Fruit fly (Drosophila melanogaster) whole organism: ENCODE data around the gene CG9582.

Experiments
- CG8478 ChIP-seq: fragments of >200 bp; optimal IDR thresholded peaks from 2 replicates; lab custom pipeline; 2018; ENCODE audit warnings: inconsistent platforms
- EcR ChIP-seq, 2 experiments: fragments of >200 bp; optimal IDR thresholded peaks; 2 replicates each; lab custom pipeline; 2017; ENCODE audit warnings: missing biosample characterization in 2 of 2, missing genetic modification characterization in 2 of 2, missing genetic modification reagents in 2 of 2
- pan ChIP-seq: fragments of >200 bp; optimal IDR thresholded peaks from 2 replicates; lab custom pipeline; 2017
- psq ChIP-seq: fragments of >200 bp; optimal IDR thresholded peaks from 2 replicates; lab custom pipeline; 2017
- usp ChIP-seq: fragments of >200 bp; optimal IDR thresholded peaks from 2 replicates; lab custom pipeline; 2017; ENCODE audit warnings: missing biosample characterization, missing genetic modification characterization, mixed read lengths

- TF ChIP-seq usp (no peak), CG8478 (lab: Kevin White, UChicago) (no peak), psq (lab: Kevin White, UChicago) (no peak), EcR (GFP tag; optimal IDR thresholded peaks at IDR 0.05; lab: Kevin White, UChicago) (no peak), pan (lab: Kevin White, UChicago) (no peak)
These were observed 51.3 kb downstream of the CG9582 start, which contains the start of gene CG18662 for dm6 chr2L:8980359-8980758.
